Worm (Caenorhabditis elegans) whole organism, young adult: Measurements from ENCODE around the gene ash-2.
A peak's percentile ranks its signal among the peaks of the same experiment; 100 is the strongest.

ENCODE experiments used
- C17E4.6 ChIP-seq: fragments of 200-800 bp; sonication (Bioruptor generic); IDR thresholded peaks from 2 replicates; pipeline ENCODE4 v1.3.6; 2022; ENCODE audit warnings: missing genetic modification reagents, missing genetic modification characterization, missing compliant biosample characterization
- F10E7.11 ChIP-seq: sonication (generic microtip); optimal IDR thresholded peaks from 2 replicates; lab custom pipeline; 2017; ENCODE audit warnings: mild to moderate bottlenecking, missing genetic modification characterization, moderate library complexity, missing compliant biosample characterization
- F23B12.7 ChIP-seq: sonication (generic microtip); optimal IDR thresholded peaks from 2 replicates; lab custom pipeline; 2017; ENCODE audit warnings: missing genetic modification characterization, mild to moderate bottlenecking, missing compliant biosample characterization, antibody characterized with exemption, moderate library complexity; ENCODE audit not compliant: insufficient read depth
- F33H1.4 ChIP-seq: fragments of 200-800 bp; sonication (Bioruptor generic); IDR thresholded peaks from 2 replicates; pipeline ENCODE4 v1.3.6; 2022; ENCODE audit warnings: missing genetic modification reagents, missing genetic modification characterization, missing compliant biosample characterization
- F49E8.2 ChIP-seq: sonication (generic microtip); optimal IDR thresholded peaks from 3 replicates; lab custom pipeline; 2017; ENCODE audit warnings: missing genetic modification characterization, mild to moderate bottlenecking, missing compliant biosample characterization, antibody characterized with exemption, moderate library complexity; ENCODE audit not compliant: insufficient read depth
- F57A8.1 ChIP-seq: fragments of 200-800 bp; sonication (Bioruptor generic); optimal IDR thresholded peaks from 2 replicates; lab custom pipeline; 2018; ENCODE audit warnings: mild to moderate bottlenecking, missing genetic modification characterization, moderate library complexity, missing compliant biosample characterization
- T26A5.8 ChIP-seq: sonication (generic microtip); optimal IDR thresholded peaks from 2 replicates; lab custom pipeline; 2016; ENCODE audit warnings: missing genetic modification characterization, missing compliant biosample characterization
- Y53G8AR.9 ChIP-seq: fragments of 200-800 bp; sonication (Bioruptor generic); conservative IDR thresholded peaks from 2 replicates; pipeline ENCODE4 v1.3.6; 2022; ENCODE audit warnings: missing genetic modification reagents, missing genetic modification characterization, missing compliant biosample characterization
- Y56A3A.18 ChIP-seq: fragments of 200-800 bp; sonication (Bioruptor generic); IDR thresholded peaks from 2 replicates; pipeline ENCODE4 v1.3.6; 2022; ENCODE audit warnings: missing genetic modification reagents, missing genetic modification characterization, missing compliant biosample characterization
- attf-6 ChIP-seq: fragments of 200-800 bp; sonication (Bioruptor generic); IDR thresholded peaks from 2 replicates; pipeline ENCODE4 v1.3.6; 2022; ENCODE audit warnings: missing genetic modification reagents, missing genetic modification characterization, missing compliant biosample characterization
- bed-1 ChIP-seq: fragments of 200-800 bp; sonication (Bioruptor generic); IDR thresholded peaks from 2 replicates; pipeline ENCODE4 v1.3.6; 2022; ENCODE audit warnings: missing genetic modification reagents, missing genetic modification characterization, missing compliant biosample characterization
- ccch-3 ChIP-seq: fragments of 200-800 bp; sonication (Bioruptor generic); optimal IDR thresholded peaks from 2 replicates; lab custom pipeline; 2018; ENCODE audit warnings: mild to moderate bottlenecking, missing genetic modification characterization, missing compliant biosample characterization
- cebp-1 ChIP-seq, 2 experiments: fragments of 200-800 bp in 1 of 2; sonication (Bioruptor generic) in 1 of 2; sonication (generic microtip) in 1 of 2; IDR thresholded peaks in 1 of 2; optimal IDR thresholded peaks in 1 of 2; 2 replicates each; pipeline versions ENCODE4 v1.3.6 to Lab custom; 2017 to 2022; ENCODE audit warnings: missing compliant biosample characterization in 2 of 2, missing genetic modification characterization in 2 of 2, mild to moderate bottlenecking in 1 of 2, missing genetic modification reagents in 1 of 2, moderate library complexity in 1 of 2
- ceh-100 ChIP-seq: fragments of 200-800 bp; sonication (Bioruptor generic); IDR thresholded peaks from 2 replicates; pipeline ENCODE4 v1.3.6; 2022; ENCODE audit warnings: missing genetic modification reagents, missing genetic modification characterization, missing compliant biosample characterization
- ceh-27 ChIP-seq: fragments of 200-800 bp; sonication (Bioruptor generic); optimal IDR thresholded peaks from 2 replicates; lab custom pipeline; 2018; ENCODE audit warnings: mild to moderate bottlenecking, missing genetic modification characterization, moderate library complexity, missing compliant biosample characterization
- ceh-79 ChIP-seq: sonication (generic microtip); optimal IDR thresholded peaks from 2 replicates; lab custom pipeline; 2017; ENCODE audit warnings: mild to moderate bottlenecking, missing genetic modification characterization, missing compliant biosample characterization
- efl-1 ChIP-seq: fragments of 150-350 bp; optimal IDR thresholded peaks from 2 replicates; lab custom pipeline; 2014; ENCODE audit warnings: missing biosample characterization, missing genetic modification reagents, missing genetic modification characterization
- ekl-4 ChIP-seq: fragments of 200-800 bp; sonication (Bioruptor generic); IDR thresholded peaks from 2 replicates; pipeline ENCODE4 v1.3.6; 2022; ENCODE audit warnings: missing genetic modification reagents, missing genetic modification characterization, missing compliant biosample characterization
- ets-4 ChIP-seq: fragments of 200-800 bp; sonication (Bioruptor generic); optimal IDR thresholded peaks from 2 replicates; lab custom pipeline; 2018; ENCODE audit warnings: mild to moderate bottlenecking, missing genetic modification characterization, missing compliant biosample characterization
- fkh-3 ChIP-seq: sonication (generic microtip); optimal IDR thresholded peaks from 2 replicates; lab custom pipeline; 2016; ENCODE audit warnings: mild to moderate bottlenecking, missing genetic modification characterization, missing compliant biosample characterization
- gei-17 ChIP-seq: fragments of 200-800 bp; sonication (Bioruptor generic); optimal IDR thresholded peaks from 2 replicates; lab custom pipeline; 2018; ENCODE audit warnings: mild to moderate bottlenecking, missing genetic modification characterization, missing compliant biosample characterization
- hrde-1 ChIP-seq: sonication (generic microtip); optimal IDR thresholded peaks from 2 replicates; lab custom pipeline; 2016; ENCODE audit warnings: missing genetic modification characterization, mild to moderate bottlenecking, missing compliant biosample characterization, moderate library complexity, missing genotype, missing genetic modification reagents, borderline replicate concordance
- lin-40 ChIP-seq: sonication (generic microtip); optimal IDR thresholded peaks from 2 replicates; lab custom pipeline; 2016; ENCODE audit warnings: missing genetic modification characterization, mild to moderate bottlenecking, missing compliant biosample characterization, missing genotype, missing genetic modification reagents
- lsl-1 ChIP-seq: fragments of 200-800 bp; sonication (Bioruptor generic); optimal IDR thresholded peaks from 2 replicates; lab custom pipeline; 2018; ENCODE audit warnings: mild to moderate bottlenecking, missing genetic modification characterization, moderate library complexity, missing compliant biosample characterization
- lsy-27 ChIP-seq: sonication (generic microtip); optimal IDR thresholded peaks from 2 replicates; lab custom pipeline; 2017; ENCODE audit warnings: missing genetic modification characterization, mild to moderate bottlenecking, missing compliant biosample characterization, antibody characterized with exemption, missing genotype, borderline replicate concordance; ENCODE audit not compliant: insufficient read depth
- madf-6 ChIP-seq: fragments of 200-800 bp; sonication (Bioruptor generic); IDR thresholded peaks from 2 replicates; pipeline ENCODE4 v1.3.6; 2022; ENCODE audit warnings: missing genetic modification reagents, missing genetic modification characterization, missing compliant biosample characterization
- madf-8 ChIP-seq: fragments of 200-800 bp; sonication (Bioruptor generic); conservative IDR thresholded peaks from 2 replicates; pipeline ENCODE4 v1.3.6; 2022; ENCODE audit warnings: missing genetic modification reagents, missing genetic modification characterization, missing compliant biosample characterization
- mcd-1 ChIP-seq: fragments of 200-800 bp; sonication (Bioruptor generic); IDR thresholded peaks from 2 replicates; pipeline ENCODE4 v1.3.6; 2022; ENCODE audit warnings: missing genetic modification reagents, missing genetic modification characterization, missing compliant biosample characterization
- nfya-1 ChIP-seq: sonication (generic microtip); optimal IDR thresholded peaks from 2 replicates; lab custom pipeline; 2017; ENCODE audit warnings: antibody characterized with exemption, missing compliant biosample characterization, missing genetic modification characterization, borderline replicate concordance; ENCODE audit not compliant: insufficient read depth
- sdz-38 ChIP-seq: sonication (generic microtip); optimal IDR thresholded peaks from 2 replicates; lab custom pipeline; 2016; ENCODE audit warnings: missing genotype, missing genetic modification characterization, missing compliant biosample characterization
- snpc-1.1 ChIP-seq: sonication (generic microtip); optimal IDR thresholded peaks from 2 replicates; lab custom pipeline; 2017; ENCODE audit warnings: missing genetic modification characterization, mild to moderate bottlenecking, missing compliant biosample characterization, antibody characterized with exemption, moderate library complexity, missing genotype, missing genetic modification reagents; ENCODE audit not compliant: insufficient read depth
- snpc-3.4 ChIP-seq: sonication (generic microtip); optimal IDR thresholded peaks from 2 replicates; lab custom pipeline; 2017; ENCODE audit warnings: missing genetic modification characterization, mild to moderate bottlenecking, missing compliant biosample characterization, antibody characterized with exemption, moderate library complexity, missing genotype, missing genetic modification reagents
- unc-62 ChIP-seq: fragments of 150-350 bp; optimal IDR thresholded peaks from 2 replicates; lab custom pipeline; 2014; ENCODE audit warnings: missing biosample characterization, missing genetic modification reagents, missing genetic modification characterization
- xnd-1 ChIP-seq: sonication (generic microtip); optimal IDR thresholded peaks from 2 replicates; lab custom pipeline; 2016; ENCODE audit warnings: missing genotype, missing genetic modification reagents, missing genetic modification characterization, missing compliant biosample characterization
- zim-3 ChIP-seq: sonication (generic microtip); optimal IDR thresholded peaks from 2 replicates; lab custom pipeline; 2017; ENCODE audit warnings: mild to moderate bottlenecking, missing genetic modification characterization, moderate library complexity, missing compliant biosample characterization
- ztf-28 ChIP-seq: fragments of 200-800 bp; sonication (Bioruptor generic); IDR thresholded peaks from 2 replicates; pipeline ENCODE4 v1.3.6; 2022; ENCODE audit warnings: missing genetic modification reagents, missing genetic modification characterization, missing compliant biosample characterization
- ztf-6 ChIP-seq: fragments of 200-800 bp; sonication (Bioruptor generic); IDR thresholded peaks from 2 replicates; pipeline ENCODE4 v1.3.6; 2022; ENCODE audit warnings: missing genetic modification reagents, missing genetic modification characterization, missing compliant biosample characterization

Gene ash-2

ce11 chrII:12028707-12029106 lies 49.1 kb downstream of the ash-2 start:
- no peak for TF ChIP-seq ztf-6 (GFP tag; lab: Robert Waterston, UW)
- no peak for TF ChIP-seq Y56A3A.18 (GFP tag; lab: Robert Waterston, UW)
- TF ChIP-seq fkh-3 (tag; lab: Kevin White, UChicago): no peak
- TF ChIP-seq nfya-1 (tag; lab: Kevin White, UChicago): no peak
- no peak for TF ChIP-seq efl-1 (GFP tag; lab: Kevin White, UChicago)
- TF ChIP-seq unc-62 (GFP tag; lab: Kevin White, UChicago): no peak
- no peak for TF ChIP-seq gei-17 (GFP tag; lab: Kevin White, UChicago)
- no peak for TF ChIP-seq ceh-100 (GFP tag; lab: Robert Waterston, UW)
- TF ChIP-seq sdz-38: no peak
- TF ChIP-seq hrde-1 (tag; lab: Kevin White, UChicago): no peak
- TF ChIP-seq snpc-3.4 (tag; lab: Kevin White, UChicago): no peak
- TF ChIP-seq attf-6 (GFP tag; lab: Robert Waterston, UW): no peak
- no peak for TF ChIP-seq madf-6 (GFP tag; lab: Robert Waterston, UW)
- TF ChIP-seq lin-40 (tag; lab: Kevin White, UChicago): no peak
- no peak for TF ChIP-seq zim-3 (tag; lab: Kevin White, UChicago)
- no peak for TF ChIP-seq xnd-1 (tag; lab: Kevin White, UChicago)
- TF ChIP-seq F33H1.4 (GFP tag; lab: Robert Waterston, UW): no peak
- TF ChIP-seq T26A5.8 (tag; lab: Kevin White, UChicago): no peak
- no peak for TF ChIP-seq madf-8

DNA sequence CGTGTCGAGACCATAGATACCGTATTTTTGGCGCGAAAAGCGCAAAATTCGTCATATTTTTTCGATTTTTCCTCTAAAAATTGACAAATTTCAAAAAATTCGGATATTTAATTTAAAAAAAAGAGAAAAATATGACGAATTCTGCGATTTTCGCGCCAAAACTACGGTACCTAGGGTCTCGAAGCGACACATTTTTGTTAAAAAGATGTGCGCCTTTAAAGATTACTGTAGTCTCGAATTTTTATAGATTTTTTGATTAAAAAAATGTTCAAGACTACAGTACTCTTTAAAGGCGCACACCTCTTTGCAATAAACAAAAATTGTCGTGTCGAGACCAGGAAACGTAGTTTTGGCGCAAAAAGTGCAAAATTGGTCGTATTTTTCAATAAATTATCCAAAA lies 56.4 kb downstream of the ash-2 start:
- TF ChIP-seq hrde-1 (tag; lab: Kevin White, UChicago) (no peak), ceh-79 (tag; lab: Kevin White, UChicago) (no peak), ets-4 (GFP tag; lab: Kevin White, UChicago) (no peak), F49E8.2 (tag; lab: Kevin White, UChicago) (no peak), C17E4.6 (GFP tag; lab: Robert Waterston, UW) (no peak), ekl-4 (GFP tag; lab: Robert Waterston, UW) (no peak), ceh-27 (GFP tag; lab: Kevin White, UChicago) (no peak), ccch-3 (no peak), xnd-1 (tag; lab: Kevin White, UChicago) (peak; percentile 56), snpc-1.1 (tag; lab: Kevin White, UChicago) (no peak), madf-6 (GFP tag; lab: Robert Waterston, UW) (peak; percentile 46; the same call in 1 of the 2 replicates), lsy-27 (tag; lab: Kevin White, UChicago) (no peak), F10E7.11 (tag; lab: Kevin White, UChicago) (no peak), ztf-28 (no peak), cebp-1 (GFP tag; IDR thresholded peaks at IDR 0.05; lab: Robert Waterston, UW) (no peak), cebp-1 (tag; optimal IDR thresholded peaks at IDR 0.05; lab: Kevin White, UChicago) (no peak), F23B12.7 (tag; lab: Kevin White, UChicago) (no peak), mcd-1 (GFP tag; lab: Robert Waterston, UW) (no peak), Y53G8AR.9 (GFP tag; lab: Robert Waterston, UW) (no peak), F57A8.1 (no peak), lsl-1 (peak; percentile 82), F33H1.4 (GFP tag; lab: Robert Waterston, UW) (peak; percentile 55), efl-1 (GFP tag; lab: Kevin White, UChicago) (peak; percentile 20), bed-1 (GFP tag; lab: Robert Waterston, UW) (no peak)
- TF ChIP-seq, all 124 proteins: peak for 5
